Worm (Caenorhabditis elegans) whole organism, L4 larva: ENCODE measurements around the gene dpy-17.

ENCODE experiments used
- Y105C5A.15 ChIP-seq: fragments of 200-800 bp; sonication (Bioruptor generic); IDR thresholded peaks from 2 replicates; pipeline ENCODE4 v1.3.6; 2022; ENCODE audit warnings: missing genetic modification characterization, missing compliant biosample characterization
- ZK337.2 ChIP-seq: fragments of 200-800 bp; sonication (Bioruptor generic); IDR thresholded peaks from 2 replicates; pipeline ENCODE4 v1.3.6; 2022; ENCODE audit warnings: missing genetic modification reagents, missing genetic modification characterization, missing compliant biosample characterization
- ceh-20 ChIP-seq: fragments of 200-800 bp; sonication (Bioruptor generic); IDR thresholded peaks from 2 replicates; pipeline ENCODE4 v1.3.6; 2022; ENCODE audit warnings: missing genetic modification reagents, missing genetic modification characterization, missing compliant biosample characterization
- ceh-44 ChIP-seq: fragments of 200-800 bp; sonication (Bioruptor generic); IDR thresholded peaks from 2 replicates; pipeline ENCODE4 v1.3.6; 2022; ENCODE audit warnings: missing genetic modification reagents, missing genetic modification characterization, missing compliant biosample characterization
- ceh-62 ChIP-seq: sonication (generic microtip); optimal IDR thresholded peaks from 2 replicates; lab custom pipeline; 2017; ENCODE audit warnings: missing biosample characterization, missing genetic modification characterization
- ces-1 ChIP-seq: fragments of 150-350 bp; sonication (generic microtip); optimal IDR thresholded peaks from 4 replicates; lab custom pipeline; 2014; ENCODE audit warnings: missing biosample characterization, missing genetic modification reagents, missing genetic modification characterization
- ctbp-1 ChIP-seq: fragments of 200-800 bp; sonication (Bioruptor generic); IDR thresholded peaks from 2 replicates; pipeline ENCODE4 v1.3.6; 2022; ENCODE audit warnings: missing genetic modification reagents, missing genetic modification characterization, missing compliant biosample characterization
- daf-16 ChIP-seq, 3 experiments: sonication (generic microtip); optimal IDR thresholded peaks; 2 replicates each; lab custom pipeline; 2016 to 2017; ENCODE audit warnings: missing genetic modification characterization in 3 of 3, missing genetic modification reagents in 3 of 3, mild to moderate bottlenecking in 2 of 3, missing compliant biosample characterization in 2 of 3, missing biosample characterization in 1 of 3, moderate library complexity in 1 of 3
- dpl-1 ChIP-seq: fragments of 150-350 bp; optimal IDR thresholded peaks from 2 replicates; lab custom pipeline; 2014; ENCODE audit warnings: missing biosample characterization, missing genetic modification reagents, missing genetic modification characterization
- dve-1 ChIP-seq: sonication (generic microtip); optimal IDR thresholded peaks from 2 replicates; lab custom pipeline; 2017; ENCODE audit warnings: antibody characterized with exemption, mild to moderate bottlenecking, missing genetic modification characterization, missing compliant biosample characterization; ENCODE audit not compliant: insufficient read depth
- hlh-30 ChIP-seq: sonication (generic microtip); optimal IDR thresholded peaks from 2 replicates; lab custom pipeline; 2017; ENCODE audit warnings: antibody characterized with exemption, mild to moderate bottlenecking, missing genetic modification characterization, missing compliant biosample characterization; ENCODE audit not compliant: insufficient read depth
- jun-1 ChIP-seq: fragments of 150-350 bp; optimal IDR thresholded peaks from 2 replicates; lab custom pipeline; 2014; ENCODE audit warnings: missing biosample characterization, missing genetic modification reagents, missing genetic modification characterization
- lin-13 ChIP-seq: fragments of 150-350 bp; optimal IDR thresholded peaks from 2 replicates; lab custom pipeline; 2014; ENCODE audit warnings: missing biosample characterization, missing genetic modification reagents, missing genetic modification characterization
- lin-38 ChIP-seq: fragments of 200-800 bp; sonication (Bioruptor generic); IDR thresholded peaks from 2 replicates; pipeline ENCODE4 v1.3.6; 2022; ENCODE audit warnings: missing genetic modification reagents, missing genetic modification characterization, missing compliant biosample characterization
- lsy-2 ChIP-seq, 2 experiments: fragments of 150-350 bp in 1 of 2; sonication (generic microtip) in 1 of 2; optimal IDR thresholded peaks; 2 replicates each; lab custom pipeline; 2014 to 2017; ENCODE audit warnings: missing biosample characterization in 2 of 2, missing genetic modification characterization in 2 of 2
- madf-5 ChIP-seq, 2 experiments: fragments of 200-800 bp; sonication (Bioruptor generic); IDR thresholded peaks; 2 replicates each; pipeline ENCODE4 v1.3.6; 2022; ENCODE audit warnings: missing compliant biosample characterization in 2 of 2, missing genetic modification characterization in 2 of 2
- mdl-1 ChIP-seq, 2 experiments: fragments of 150-350 bp in 1 of 2; sonication (generic microtip) in 1 of 2; optimal IDR thresholded peaks; 2 replicates each; lab custom pipeline; 2014 to 2017; ENCODE audit warnings: missing biosample characterization in 2 of 2, missing genetic modification characterization in 2 of 2
- mep-1 ChIP-seq: fragments of 150-350 bp; sonication (generic microtip); optimal IDR thresholded peaks from 3 replicates; lab custom pipeline; 2014; ENCODE audit warnings: missing biosample characterization, missing genetic modification characterization
- mes-2 ChIP-seq: sonication (generic microtip); optimal IDR thresholded peaks from 2 replicates; lab custom pipeline; 2016; ENCODE audit warnings: missing genotype, mild to moderate bottlenecking, missing genetic modification characterization, missing compliant biosample characterization; ENCODE audit not compliant: poor library complexity, severe bottlenecking
- nhr-10 ChIP-seq: fragments of 150-350 bp; optimal IDR thresholded peaks from 2 replicates; lab custom pipeline; 2014; ENCODE audit warnings: missing biosample characterization, missing genetic modification characterization
- nhr-102 ChIP-seq: sonication (generic microtip); optimal IDR thresholded peaks from 2 replicates; lab custom pipeline; 2016; ENCODE audit warnings: mild to moderate bottlenecking, missing genetic modification characterization, moderate library complexity, missing compliant biosample characterization
- nhr-25 ChIP-seq: sonication (generic microtip); optimal IDR thresholded peaks from 2 replicates; lab custom pipeline; 2017; ENCODE audit warnings: missing genetic modification characterization, mild to moderate bottlenecking, missing compliant biosample characterization, antibody characterized with exemption, moderate library complexity, borderline replicate concordance; ENCODE audit not compliant: insufficient read depth
- pha-4 ChIP-seq, 2 experiments: fragments of 150-350 bp in 1 of 2; fragments of 200-800 bp in 1 of 2; sonication (Bioruptor generic) in 1 of 2; IDR thresholded peaks in 1 of 2; optimal IDR thresholded peaks in 1 of 2; 2 replicates each; pipeline versions ENCODE4 v1.3.6 to Lab custom; 2014 to 2022; ENCODE audit warnings: missing genetic modification characterization in 2 of 2, missing genetic modification reagents in 2 of 2, missing biosample characterization in 1 of 2, missing compliant biosample characterization in 1 of 2
- pqm-1 ChIP-seq: sonication (generic microtip); optimal IDR thresholded peaks from 2 replicates; lab custom pipeline; 2017; ENCODE audit warnings: missing biosample characterization, missing genetic modification characterization
- unc-39 ChIP-seq: sonication (generic microtip); optimal IDR thresholded peaks from 2 replicates; lab custom pipeline; 2017; ENCODE audit warnings: missing biosample characterization, missing genetic modification characterization
- zip-2 ChIP-seq: fragments of 150-350 bp; optimal IDR thresholded peaks from 2 replicates; lab custom pipeline; 2014; ENCODE audit warnings: missing biosample characterization, missing genetic modification characterization
- ztf-7 ChIP-seq: fragments of 150-350 bp; optimal IDR thresholded peaks from 2 replicates; lab custom pipeline; 2014; ENCODE audit warnings: missing biosample characterization, missing genetic modification characterization

The dpy-17 gene

ce11 chrIII:5150980-5151379 lies 43.9 kb downstream of the dpy-17 start (continued):
- TF ChIP-seq Y105C5A.15 = no peak

DNA sequence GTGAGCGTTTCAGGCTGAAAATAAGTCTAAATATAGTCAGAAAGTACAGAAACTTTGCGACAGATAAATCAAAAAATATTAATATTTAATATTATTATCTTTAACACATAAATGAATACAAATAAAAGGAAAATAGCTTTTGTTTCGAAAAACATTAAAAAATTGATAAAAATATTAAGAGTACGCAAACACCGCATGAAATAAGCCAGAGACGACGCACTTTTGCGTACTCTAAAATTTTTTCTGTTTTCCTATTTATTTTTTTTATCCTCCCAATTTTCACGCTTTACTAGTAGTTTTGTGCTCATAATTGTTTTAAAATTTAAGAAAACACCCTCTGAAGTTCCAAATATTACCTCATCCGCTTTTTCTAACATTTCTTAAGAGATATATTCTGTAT lies 46.0 kb downstream of the dpy-17 start, which contains the start of the genes rbm-42 and grwd-1:
Gene rbm-42 (minus strand): TSS at position 93 of the 400 bp plus-strand sequence.
Gene grwd-1 (plus strand): TSS at position 328 of the 400 bp plus-strand sequence.
- TF ChIP-seq ceh-44 (GFP tag; lab: Robert Waterston, UW) (no peak), dve-1 (tag; lab: Kevin White, UChicago) (peak; percentile 26), mes-2 (tag; lab: Kevin White, UChicago) (peak; percentile 49), pqm-1 (tag; lab: Kevin White, UChicago) (no peak), hlh-30 (tag; lab: Kevin White, UChicago) (peak; percentile 6), zip-2 (tag; lab: Kevin White, UChicago) (no peak), jun-1 (tag; lab: Kevin White, UChicago) (no peak), nhr-102 (tag; lab: Kevin White, UChicago) (no peak), madf-5 (GFP tag; IDR thresholded peaks at IDR 0.05; lab: Robert Waterston, UW) (no peak), mep-1 (tag; lab: Kevin White, UChicago) (peak; percentile 29), pha-4 (GFP tag; IDR thresholded peaks at IDR 0.05; lab: Robert Waterston, UW) (no peak), pha-4 (tag; optimal IDR thresholded peaks at IDR 0.05; lab: Kevin White, UChicago) (no peak), ztf-7 (no peak), mdl-1 (tag; optimal IDR thresholded peaks at IDR 0.05; lab: Kevin White, UChicago) (no peak), ceh-62 (tag; lab: Kevin White, UChicago) (no peak), dpl-1 (peak; percentile 30), lsy-2 (tag; optimal IDR thresholded peaks at IDR 0.05; lab: Kevin White, UChicago) (peak in 1 of 2 experiments; percentile 62), daf-16 (GFP tag; optimal IDR thresholded peaks at IDR 0.05; lab: Kevin White, UChicago) (no peak), daf-16 (tag; optimal IDR thresholded peaks at IDR 0.05; lab: Kevin White, UChicago) (peak; percentile 13), ceh-20 (GFP tag; lab: Robert Waterston, UW) (no peak), lin-13 (GFP tag; lab: Kevin White, UChicago) (no peak), ZK337.2 (GFP tag; lab: Robert Waterston, UW) (no peak), lin-38 (GFP tag; lab: Robert Waterston, UW) (peak; percentile 37; the same call in 1 of the 2 replicates)

- TF ChIP-seq nhr-25 (tag; lab: Kevin White, UChicago) = no peak
- no peak for TF ChIP-seq unc-39
- no peak for TF ChIP-seq ces-1
- peak; percentile 7 for TF ChIP-seq mes-2 (tag; lab: Kevin White, UChicago)
- 0 out of 2 replicates have a peak, but pooled peaks have one; percentile 12 for TF ChIP-seq lin-38 (GFP tag; lab: Robert Waterston, UW)
- TF ChIP-seq ctbp-1 (GFP tag; lab: Robert Waterston, UW) = 0 out of 2 replicates have a peak, but pooled peaks have one; percentile 11
- TF ChIP-seq nhr-10 (tag; lab: Kevin White, UChicago) = no peak
Observed at ce11 chrIII:5155393-5155792, 48.3 kb downstream of the dpy-17 start.
